Worm (Caenorhabditis elegans): Measurements from ENCODE around the gene Y53G8AR.1.

Y53G8AR.1 gene

DNA sequence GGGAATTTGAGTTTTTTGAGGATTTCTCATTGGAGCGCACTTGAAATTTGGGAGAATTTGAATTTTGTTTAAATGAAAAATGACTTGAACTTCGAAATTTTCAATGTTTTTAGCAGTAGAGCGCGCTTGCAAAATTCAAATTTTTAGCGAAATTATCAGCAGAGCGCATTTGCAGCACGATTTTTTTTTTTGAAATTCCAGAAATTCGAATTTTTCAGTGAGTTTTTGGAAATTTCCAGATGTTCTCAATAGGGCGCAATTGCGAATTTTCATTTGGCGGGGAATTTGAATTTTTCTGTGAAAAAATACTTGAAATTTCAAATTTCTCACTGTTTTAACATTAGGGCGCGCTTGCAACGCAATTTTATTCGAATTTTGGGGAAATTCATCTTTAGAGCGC lies 1.1 kb upstream of the Y53G8AR.1 start:
- TF ChIP-seq tbx-37 (GFP tag; conservative IDR thresholded peaks at IDR 0.05) (no peak), flt-1 (GFP tag; IDR thresholded peaks at IDR 0.05) (no peak), ama-1 (optimal IDR thresholded peaks at IDR 0.05) (no peak), ceh-36 (tag; optimal IDR thresholded peaks at IDR 0.05) (no peak), F13C5.2 (tag; optimal IDR thresholded peaks at IDR 0.05) (no peak), sea-1 (GFP tag; conservative IDR thresholded peaks at IDR 0.05) (no peak), hmbx-1 (tag; optimal IDR thresholded peaks at IDR 0.05) (no peak), ets-7 (tag; optimal IDR thresholded peaks at IDR 0.05) (no peak), tra-4 (tag; optimal IDR thresholded peaks at IDR 0.05) (no peak), scrt-1 (GFP tag; IDR thresholded peaks at IDR 0.05) (no peak), B0310.2 (tag; optimal IDR thresholded peaks at IDR 0.05) (no peak), hmg-4 (GFP tag; optimal IDR thresholded peaks at IDR 0.05) (no peak), hnd-1 (tag; optimal IDR thresholded peaks at IDR 0.05) (no peak), pes-1 (GFP tag; IDR thresholded peaks at IDR 0.05) (no peak), aly-1 (tag; optimal IDR thresholded peaks at IDR 0.05) (no peak), ceh-13 (GFP tag; optimal IDR thresholded peaks at IDR 0.05) (no peak)

DNA sequence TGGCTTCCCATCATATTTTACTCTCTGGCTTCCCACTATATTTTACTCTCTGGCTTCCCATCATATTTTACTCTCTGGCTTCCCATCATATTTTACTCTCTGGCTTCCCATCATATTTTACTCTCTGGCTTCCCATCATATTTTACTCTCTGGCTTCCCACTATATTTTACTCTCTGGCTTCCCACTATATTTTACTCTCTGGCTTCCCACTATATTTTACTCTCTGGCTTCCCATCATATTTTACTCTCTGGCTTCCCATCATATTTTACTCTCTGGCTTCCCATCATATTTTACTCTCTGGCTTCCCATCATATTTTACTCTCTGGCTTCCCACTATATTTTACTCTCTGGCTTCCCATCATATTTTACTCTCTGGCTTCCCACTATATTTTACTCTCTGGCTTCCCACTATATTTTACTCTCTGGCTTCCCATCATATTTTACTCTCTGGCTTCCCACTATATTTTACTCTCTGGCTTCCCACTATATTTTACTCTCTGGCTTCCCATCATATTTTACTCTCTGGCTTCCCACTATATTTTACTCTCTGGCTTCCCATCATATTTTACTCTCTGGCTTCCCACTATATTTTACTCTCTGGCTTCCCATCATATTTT lies 2.2 kb downstream of the Y53G8AR.1 start:
- TF ChIP-seq pes-1 (GFP tag; IDR thresholded peaks at IDR 0.05) (peak; percentile 89), scrt-1 (GFP tag; IDR thresholded peaks at IDR 0.05) (peak; percentile 71), tbx-37 (GFP tag; conservative IDR thresholded peaks at IDR 0.05) (peak; percentile 96), tbx-11 (GFP tag; IDR thresholded peaks at IDR 0.05) (peak; percentile 92), sea-1 (GFP tag; conservative IDR thresholded peaks at IDR 0.05) (peak; percentile 93), flt-1 (GFP tag; IDR thresholded peaks at IDR 0.05) (peak; percentile 88)

DNA sequence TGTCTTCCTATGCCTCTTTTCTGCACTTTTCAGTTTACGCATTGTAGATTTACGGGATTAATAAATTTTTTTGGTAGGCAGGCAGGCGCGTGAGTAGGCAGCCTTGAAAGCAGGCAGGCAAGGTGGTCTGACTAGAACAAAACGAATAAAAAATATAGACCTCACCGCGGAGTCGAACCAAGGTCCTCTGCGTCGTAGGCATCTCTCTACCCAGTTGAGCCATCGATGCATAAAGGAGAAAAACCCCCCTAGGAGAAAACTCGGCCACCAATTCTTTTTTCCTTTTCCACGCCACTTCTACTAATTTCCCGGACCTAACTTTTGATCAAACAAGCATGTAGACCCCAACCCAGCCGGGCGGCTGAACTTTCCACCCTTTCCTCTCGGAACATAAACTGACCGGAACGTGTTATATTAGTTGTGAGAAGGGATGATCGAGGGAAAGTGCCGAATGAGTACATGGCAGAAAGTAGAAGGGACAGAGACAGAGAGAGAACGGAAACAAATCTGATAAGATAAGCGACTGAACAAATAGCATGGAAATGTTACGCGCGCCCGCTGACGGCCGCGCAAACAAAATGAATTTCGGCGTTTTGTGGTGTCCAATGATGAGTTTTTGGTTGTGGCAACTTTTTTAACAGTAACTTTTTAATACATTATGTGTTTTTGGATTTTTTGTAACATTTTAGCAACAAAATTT lies 6.6 kb downstream of the Y53G8AR.1 start:
- TF ChIP-seq tra-4 (tag; optimal IDR thresholded peaks at IDR 0.05) (no peak), hnd-1 (tag; optimal IDR thresholded peaks at IDR 0.05) (no peak), flt-1 (GFP tag; IDR thresholded peaks at IDR 0.05) (no peak), sea-1 (GFP tag; conservative IDR thresholded peaks at IDR 0.05) (no peak), ets-7 (tag; optimal IDR thresholded peaks at IDR 0.05) (no peak), pes-1 (GFP tag; IDR thresholded peaks at IDR 0.05) (no peak), ceh-13 (GFP tag; optimal IDR thresholded peaks at IDR 0.05) (no peak)

DNA sequence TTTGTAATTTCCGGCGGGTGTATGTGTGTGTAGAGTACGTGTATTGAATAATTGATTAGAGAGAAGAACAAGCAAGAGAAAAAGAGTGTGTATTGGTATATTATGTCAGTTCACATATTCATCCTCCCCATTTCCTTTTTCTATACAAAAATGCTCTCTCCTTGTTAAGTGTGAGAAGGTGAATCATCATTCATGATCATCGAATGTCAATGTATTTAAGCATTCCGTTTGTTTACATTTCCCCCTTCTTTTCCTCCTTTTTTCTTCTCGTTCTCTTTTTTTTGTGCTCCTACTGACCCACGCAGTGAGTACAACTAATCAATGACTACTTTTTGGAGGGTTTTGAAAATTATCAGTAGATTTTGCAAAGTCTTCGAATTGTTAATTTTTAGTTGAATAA lies 10.6 kb downstream of the Y53G8AR.1 start:
- TF ChIP-seq scrt-1 (GFP tag; IDR thresholded peaks at IDR 0.05), result no peak
- TF ChIP-seq tra-4 (tag; optimal IDR thresholded peaks at IDR 0.05), result no peak
- no peak for TF ChIP-seq B0310.2 (tag; optimal IDR thresholded peaks at IDR 0.05)
- TF ChIP-seq hmbx-1 (tag; optimal IDR thresholded peaks at IDR 0.05), result no peak

DNA sequence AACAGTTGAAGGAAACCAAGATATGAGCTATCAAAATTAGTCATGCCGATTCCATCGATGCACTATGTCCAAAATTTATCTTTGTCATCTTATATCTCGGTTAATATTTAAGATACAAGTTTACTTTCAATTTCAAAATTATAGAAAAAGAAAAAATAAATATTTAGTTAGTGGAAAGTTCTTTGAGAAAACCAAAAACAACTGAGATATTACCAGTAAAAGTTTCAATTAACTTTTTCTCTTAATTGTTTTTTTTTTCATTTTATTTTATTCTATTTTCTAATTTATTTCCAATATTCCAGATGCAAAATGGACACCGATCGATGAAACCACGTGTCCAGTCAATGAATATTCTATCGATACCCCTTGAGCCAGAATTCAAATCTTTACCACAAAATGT lies 11.7 kb downstream of the Y53G8AR.1 start, which contains the start of gene gei-1:
gei-1 (plus strand) TSS at position 301 of the 400 bp plus-strand sequence.
- no peak for TF ChIP-seq tra-4 (tag; optimal IDR thresholded peaks at IDR 0.05)
- TF ChIP-seq F13C5.2 (tag; optimal IDR thresholded peaks at IDR 0.05), result no peak
- TF ChIP-seq hmg-4 (GFP tag; optimal IDR thresholded peaks at IDR 0.05), result no peak
- no peak for TF ChIP-seq ceh-36 (tag; optimal IDR thresholded peaks at IDR 0.05)
- no peak for TF ChIP-seq flt-1 (GFP tag; IDR thresholded peaks at IDR 0.05)
- TF ChIP-seq tbx-11 (GFP tag; IDR thresholded peaks at IDR 0.05), result no peak
- no peak for TF ChIP-seq pes-1 (GFP tag; IDR thresholded peaks at IDR 0.05)
- no peak for TF ChIP-seq aly-1 (tag; optimal IDR thresholded peaks at IDR 0.05)
- TF ChIP-seq scrt-1 (GFP tag; IDR thresholded peaks at IDR 0.05), result no peak
- TF ChIP-seq ceh-13 (GFP tag; optimal IDR thresholded peaks at IDR 0.05), result no peak
- no peak for TF ChIP-seq hmbx-1 (tag; optimal IDR thresholded peaks at IDR 0.05)
- TF ChIP-seq hnd-1 (tag; optimal IDR thresholded peaks at IDR 0.05), result no peak
- TF ChIP-seq B0310.2 (tag; optimal IDR thresholded peaks at IDR 0.05), result no peak
- TF ChIP-seq ama-1 (optimal IDR thresholded peaks at IDR 0.05), result no peak
- no peak for TF ChIP-seq tbx-37 (GFP tag; conservative IDR thresholded peaks at IDR 0.05)
- no peak for TF ChIP-seq sea-1 (GFP tag; conservative IDR thresholded peaks at IDR 0.05)
- TF ChIP-seq ets-7 (tag; optimal IDR thresholded peaks at IDR 0.05), result no peak

DNA sequence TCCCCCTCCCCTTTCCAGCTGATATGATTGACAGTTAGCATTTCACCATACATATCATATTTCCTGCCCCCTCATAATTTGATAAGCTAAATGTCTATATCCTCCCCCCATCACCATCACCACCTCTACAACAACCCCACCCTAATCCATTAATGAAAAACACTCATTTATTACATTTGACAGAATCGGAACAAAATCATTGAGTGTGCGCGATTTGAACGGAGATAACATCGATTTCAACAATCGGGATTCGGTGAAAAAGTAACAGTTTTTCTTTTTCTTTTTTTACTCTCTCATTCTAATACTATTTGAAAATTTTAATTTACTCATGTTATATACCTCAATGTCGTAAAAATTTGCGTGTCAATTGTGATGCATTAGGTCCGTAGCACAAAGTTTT lies 13.0 kb downstream of the Y53G8AR.1 start:
- no peak for TF ChIP-seq hmbx-1 (tag; optimal IDR thresholded peaks at IDR 0.05)
- TF ChIP-seq tra-4 (tag; optimal IDR thresholded peaks at IDR 0.05), result no peak
- no peak for TF ChIP-seq B0310.2 (tag; optimal IDR thresholded peaks at IDR 0.05)
- TF ChIP-seq hnd-1 (tag; optimal IDR thresholded peaks at IDR 0.05), result no peak
- TF ChIP-seq aly-1 (tag; optimal IDR thresholded peaks at IDR 0.05), result no peak
- TF ChIP-seq scrt-1 (GFP tag; IDR thresholded peaks at IDR 0.05), result no peak
- TF ChIP-seq sea-1 (GFP tag; conservative IDR thresholded peaks at IDR 0.05), result no peak
- no peak for TF ChIP-seq tbx-37 (GFP tag; conservative IDR thresholded peaks at IDR 0.05)
- TF ChIP-seq ceh-36 (tag; optimal IDR thresholded peaks at IDR 0.05), result no peak
- TF ChIP-seq tbx-11 (GFP tag; IDR thresholded peaks at IDR 0.05), result no peak
- no peak for TF ChIP-seq hmg-4 (GFP tag; optimal IDR thresholded peaks at IDR 0.05)
- TF ChIP-seq flt-1 (GFP tag; IDR thresholded peaks at IDR 0.05), result no peak

DNA sequence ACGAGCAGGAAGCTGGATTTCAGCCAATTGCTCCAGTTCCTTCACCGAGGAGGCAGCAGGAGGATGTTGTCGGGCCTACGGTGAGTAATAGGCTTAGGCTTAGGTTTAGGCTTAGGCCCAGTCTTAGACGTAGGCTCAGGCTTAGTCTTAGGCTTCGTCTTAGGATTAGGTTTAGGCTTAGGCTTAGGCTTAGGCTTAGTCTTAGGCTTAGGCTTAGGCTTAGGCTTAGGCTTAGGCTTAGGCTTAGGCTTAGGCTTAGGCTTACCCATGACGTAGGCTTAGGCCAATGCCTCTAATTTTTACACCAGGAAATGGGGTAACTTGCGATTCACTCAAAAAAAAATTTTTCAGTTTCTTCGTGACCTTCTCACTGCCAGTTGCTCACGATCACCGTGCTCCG lies 13.8 kb downstream of the Y53G8AR.1 start:
- TF ChIP-seq ceh-36 (tag; optimal IDR thresholded peaks at IDR 0.05) (peak; percentile 69), ets-7 (tag; optimal IDR thresholded peaks at IDR 0.05) (no peak)

DNA sequence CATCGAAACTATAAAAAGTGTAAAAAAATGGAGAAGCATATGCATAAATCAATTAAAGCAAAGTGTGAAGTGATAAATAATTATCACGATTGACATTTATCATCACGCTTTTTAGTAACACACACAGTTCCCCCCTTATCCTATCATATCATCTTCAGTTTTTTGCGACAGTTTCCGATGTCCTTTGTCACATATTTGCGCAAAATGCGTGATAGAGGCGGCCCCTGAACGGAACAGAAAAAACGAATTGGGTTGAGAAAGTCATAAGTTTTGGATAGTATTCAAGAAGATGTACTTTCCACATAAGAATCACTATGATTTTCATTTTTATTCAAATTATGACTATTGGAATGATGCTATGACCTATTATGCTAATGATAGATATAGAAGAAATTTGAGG lies 16.2 kb downstream of the Y53G8AR.1 start:
- TF ChIP-seq B0310.2 (tag; optimal IDR thresholded peaks at IDR 0.05) (no peak), aly-1 (tag; optimal IDR thresholded peaks at IDR 0.05) (no peak), ama-1 (optimal IDR thresholded peaks at IDR 0.05) (no peak), hmbx-1 (tag; optimal IDR thresholded peaks at IDR 0.05) (no peak), tbx-11 (GFP tag; IDR thresholded peaks at IDR 0.05) (no peak), hnd-1 (tag; optimal IDR thresholded peaks at IDR 0.05) (no peak), F13C5.2 (tag; optimal IDR thresholded peaks at IDR 0.05) (no peak), sea-1 (GFP tag; conservative IDR thresholded peaks at IDR 0.05) (no peak), ceh-36 (tag; optimal IDR thresholded peaks at IDR 0.05) (no peak), ets-7 (tag; optimal IDR thresholded peaks at IDR 0.05) (no peak), hmg-4 (GFP tag; optimal IDR thresholded peaks at IDR 0.05) (no peak), flt-1 (GFP tag; IDR thresholded peaks at IDR 0.05) (no peak)

Measured in whole organism, early embryonic.